Worm (Caenorhabditis elegans): ENCODE data around the gene R07E5.6.

Gene R07E5.6

ce11 chrIII:4379717-4380116 lies 18.8 kb upstream of the R07E5.6 start, which contains the start of gene B0284.3:
TSS of gene B0284.3 (minus strand) at chrIII:4379817.
- TF ChIP-seq egl-27 (tag; optimal IDR thresholded peaks at IDR 0.05) (no peak), blmp-1 (tag; optimal IDR thresholded peaks at IDR 0.05; ENCODE audit: insufficient read depth) (no peak), unc-39 (tag; optimal IDR thresholded peaks at IDR 0.05) (no peak)

DNA sequence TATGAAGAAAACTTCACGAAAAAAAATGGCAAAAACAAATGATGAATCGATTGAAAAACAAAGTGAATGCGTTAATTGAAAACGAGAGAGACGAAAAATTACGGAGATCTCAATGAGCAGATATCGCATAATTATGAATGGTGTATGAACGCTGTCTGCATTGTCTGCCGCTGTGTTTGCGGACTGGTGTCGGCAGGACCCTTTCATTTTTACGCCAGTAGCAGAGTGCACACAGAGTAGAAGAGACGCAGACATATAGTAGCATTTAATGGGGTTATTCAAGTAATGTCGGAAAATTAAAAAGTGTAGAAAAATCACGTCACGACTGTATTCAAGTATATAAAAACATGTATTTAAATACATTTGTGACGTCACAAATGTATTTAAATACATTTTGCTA lies 17.7 kb upstream of the R07E5.6 start:
- TF ChIP-seq C34F6.9 (tag; optimal IDR thresholded peaks at IDR 0.05) (peak; percentile 20), egl-27 (tag; optimal IDR thresholded peaks at IDR 0.05) (no peak), unc-39 (tag; optimal IDR thresholded peaks at IDR 0.05) (no peak), sma-3 (GFP tag; optimal IDR thresholded peaks at IDR 0.05) (no peak), nhr-77 (tag; optimal IDR thresholded peaks at IDR 0.05) (no peak)

ce11 chrIII:4381343-4381742 lies 17.2 kb upstream of the R07E5.6 start, which contains the start of gene pals-27:
TSS of gene pals-27 (plus strand) at chrIII:4381643.
- no peak for TF ChIP-seq nhr-23 (tag; optimal IDR thresholded peaks at IDR 0.05)
- no peak for TF ChIP-seq ceh-82 (tag; optimal IDR thresholded peaks at IDR 0.05)
- TF ChIP-seq aly-2 (tag; optimal IDR thresholded peaks at IDR 0.05), result no peak
- TF ChIP-seq lin-39 (tag; optimal IDR thresholded peaks at IDR 0.05), result no peak
- TF ChIP-seq mdl-1 (tag; optimal IDR thresholded peaks at IDR 0.05), result no peak
- no peak for TF ChIP-seq gmeb-1 (tag; optimal IDR thresholded peaks at IDR 0.05)
- no peak for TF ChIP-seq C34F6.9 (tag; optimal IDR thresholded peaks at IDR 0.05)
- TF ChIP-seq Y55F3AM.14 (GFP tag; optimal IDR thresholded peaks at IDR 0.05), result no peak
- TF ChIP-seq elt-3 (tag; optimal IDR thresholded peaks at IDR 0.05), result no peak
- TF ChIP-seq peb-1 (tag; optimal IDR thresholded peaks at IDR 0.05), result no peak
- no peak for TF ChIP-seq fos-1 (tag; optimal IDR thresholded peaks at IDR 0.05)

- TF ChIP-seq blmp-1 (tag; optimal IDR thresholded peaks at IDR 0.05; ENCODE audit: insufficient read depth), result no peak
- TF ChIP-seq nhr-237 (tag; optimal IDR thresholded peaks at IDR 0.05), result no peak
- TF ChIP-seq ztf-4 (tag; optimal IDR thresholded peaks at IDR 0.05), result no peak
- no peak for TF ChIP-seq nhr-6 (tag; optimal IDR thresholded peaks at IDR 0.05)
- no peak for TF ChIP-seq ztf-1 (GFP tag; conservative IDR thresholded peaks at IDR 0.05)
- no peak for TF ChIP-seq unc-55 (GFP tag; optimal IDR thresholded peaks at IDR 0.05)
- no peak for TF ChIP-seq ZK546.5 (tag; optimal IDR thresholded peaks at IDR 0.05)
- no peak for TF ChIP-seq mdl-1 (tag; optimal IDR thresholded peaks at IDR 0.05)
Observed at ce11 chrIII:4382118-4382517, 16.4 kb upstream of the R07E5.6 start.

- TF ChIP-seq lin-39 (tag; optimal IDR thresholded peaks at IDR 0.05), result no peak
Observed at ce11 chrIII:4384487-4384886, 14.1 kb upstream of the R07E5.6 start, which contains the start of gene pals-28. TSS of gene pals-28 (plus strand) at chrIII:4384787.

DNA sequence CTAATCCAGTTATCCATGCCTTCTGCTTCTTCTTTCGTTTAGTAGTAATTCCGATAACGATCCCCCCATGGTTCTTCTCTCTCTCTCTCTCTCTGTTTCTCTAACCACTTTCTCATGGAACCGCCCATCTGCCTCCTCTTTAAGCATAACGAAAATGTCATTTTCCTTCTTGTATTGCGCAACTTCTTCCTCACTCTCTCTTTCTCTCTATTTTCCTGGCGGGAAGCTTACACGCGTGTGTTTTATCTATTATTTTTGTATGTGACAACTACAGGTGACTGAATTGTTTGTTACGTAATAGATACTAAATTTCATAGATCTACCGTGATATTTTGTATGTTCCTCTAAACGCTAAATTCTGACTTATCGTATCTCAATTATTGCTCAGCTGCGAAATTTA lies 8.1 kb upstream of the R07E5.6 start:
- TF ChIP-seq lsy-2 (tag; optimal IDR thresholded peaks at IDR 0.05) (no peak), nhr-237 (tag; optimal IDR thresholded peaks at IDR 0.05) (no peak), R02D3.7 (tag; optimal IDR thresholded peaks at IDR 0.05) (no peak), zag-1 (tag; optimal IDR thresholded peaks at IDR 0.05) (no peak), F13H6.1 (tag; optimal IDR thresholded peaks at IDR 0.05) (no peak), mdl-1 (tag; optimal IDR thresholded peaks at IDR 0.05) (no peak), elt-1 (tag; optimal IDR thresholded peaks at IDR 0.05) (no peak), dmd-4 (tag; optimal IDR thresholded peaks at IDR 0.05) (no peak), ztf-1 (GFP tag; conservative IDR thresholded peaks at IDR 0.05) (no peak), nhr-12 (tag; optimal IDR thresholded peaks at IDR 0.05) (no peak), alr-1 (tag; optimal IDR thresholded peaks at IDR 0.05) (no peak), ceh-16 (tag; optimal IDR thresholded peaks at IDR 0.05) (no peak), ZK546.5 (tag; optimal IDR thresholded peaks at IDR 0.05) (no peak)

DNA sequence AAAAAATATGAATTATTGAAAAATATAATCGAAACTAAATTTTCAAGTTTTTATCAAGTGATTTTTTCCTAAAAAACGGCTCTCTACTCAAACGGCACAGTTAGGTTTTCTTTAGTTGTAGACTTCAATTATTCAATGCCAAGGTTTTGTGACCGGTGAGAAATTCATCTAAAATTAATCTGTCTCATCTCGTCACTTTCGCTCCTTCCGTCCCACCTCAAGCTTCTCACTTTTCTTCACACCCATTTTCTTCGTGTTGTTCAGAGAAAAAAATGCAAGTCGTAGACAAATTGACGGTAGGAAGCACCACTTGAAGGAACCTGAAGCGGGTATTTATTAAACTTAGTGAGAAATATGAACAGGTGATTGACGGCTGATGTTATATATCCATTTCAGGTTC lies 7.2 kb upstream of the R07E5.6 start:
- TF ChIP-seq elt-1 (tag; optimal IDR thresholded peaks at IDR 0.05), result no peak
- no peak for TF ChIP-seq zag-1 (tag; optimal IDR thresholded peaks at IDR 0.05)
- TF ChIP-seq blmp-1 (tag; optimal IDR thresholded peaks at IDR 0.05; ENCODE audit: insufficient read depth), result peak; percentile 66
- TF ChIP-seq fos-1 (tag; optimal IDR thresholded peaks at IDR 0.05), result no peak

All from whole organism, L2 larva.